Worm (Caenorhabditis elegans): ENCODE data around the gene nob-1.

DNA sequence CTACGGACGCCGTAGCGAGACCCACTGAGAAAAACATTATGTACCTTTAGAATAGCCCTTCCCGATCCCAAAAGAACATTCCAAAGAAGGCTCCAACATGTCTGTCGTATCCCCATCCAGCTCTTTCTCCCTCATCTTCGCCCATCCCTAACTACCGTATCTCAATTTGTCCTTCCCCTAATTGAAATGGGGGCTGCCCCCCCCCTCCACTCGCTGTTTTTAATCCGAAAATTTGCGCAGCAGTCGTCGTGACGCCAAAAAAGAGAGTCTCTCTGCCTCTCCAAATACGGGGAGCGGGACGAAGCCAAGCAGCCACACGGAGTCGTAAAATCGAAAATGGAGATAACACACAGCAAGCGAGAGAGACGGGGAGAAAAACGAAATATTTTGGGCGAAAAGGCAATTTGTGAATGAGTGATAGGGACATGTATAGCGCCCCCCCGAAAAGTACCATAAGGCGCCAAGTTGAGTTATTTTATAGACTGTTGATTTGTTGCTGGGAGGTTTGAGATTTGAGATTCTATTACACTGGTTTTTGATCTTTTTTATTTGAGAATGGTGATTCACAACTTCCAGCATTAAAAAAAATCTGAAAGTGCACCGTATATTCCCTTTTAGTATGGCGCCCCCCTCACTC, 2.0 kb downstream of the nob-1 start:
- TF ChIP-seq ceh-62 (tag; optimal IDR thresholded peaks at IDR 0.05) (no peak), ztf-11 (tag; optimal IDR thresholded peaks at IDR 0.05) (no peak), ceh-82 (tag; optimal IDR thresholded peaks at IDR 0.05) (no peak), saeg-2 (GFP tag; IDR thresholded peaks at IDR 0.05) (no peak), ZK546.5 (tag; optimal IDR thresholded peaks at IDR 0.05) (no peak), mdl-1 (tag; optimal IDR thresholded peaks at IDR 0.05) (no peak), snpc-4 (tag; optimal IDR thresholded peaks at IDR 0.05) (no peak), gei-8 (GFP tag; optimal IDR thresholded peaks at IDR 0.05) (no peak), nhr-237 (tag; optimal IDR thresholded peaks at IDR 0.05) (no peak), nhr-77 (tag; optimal IDR thresholded peaks at IDR 0.05) (no peak), aly-2 (tag; optimal IDR thresholded peaks at IDR 0.05) (no peak), Y75B8A.6 (GFP tag; IDR thresholded peaks at IDR 0.05) (no peak), ama-1 (optimal IDR thresholded peaks at IDR 0.05) (no peak)
